Fruit fly (Drosophila melanogaster) whole organism, larva: ENCODE data around the gene Adar.

ENCODE experiments used
- noc ChIP-seq: fragments of 200-800 bp; sonication (Bioruptor generic); optimal IDR thresholded peaks from 3 replicates; lab custom pipeline; 2019; ENCODE audit warnings: missing biosample characterization, mild to moderate bottlenecking, missing genetic modification characterization, moderate library complexity

Gene Adar

DNA sequence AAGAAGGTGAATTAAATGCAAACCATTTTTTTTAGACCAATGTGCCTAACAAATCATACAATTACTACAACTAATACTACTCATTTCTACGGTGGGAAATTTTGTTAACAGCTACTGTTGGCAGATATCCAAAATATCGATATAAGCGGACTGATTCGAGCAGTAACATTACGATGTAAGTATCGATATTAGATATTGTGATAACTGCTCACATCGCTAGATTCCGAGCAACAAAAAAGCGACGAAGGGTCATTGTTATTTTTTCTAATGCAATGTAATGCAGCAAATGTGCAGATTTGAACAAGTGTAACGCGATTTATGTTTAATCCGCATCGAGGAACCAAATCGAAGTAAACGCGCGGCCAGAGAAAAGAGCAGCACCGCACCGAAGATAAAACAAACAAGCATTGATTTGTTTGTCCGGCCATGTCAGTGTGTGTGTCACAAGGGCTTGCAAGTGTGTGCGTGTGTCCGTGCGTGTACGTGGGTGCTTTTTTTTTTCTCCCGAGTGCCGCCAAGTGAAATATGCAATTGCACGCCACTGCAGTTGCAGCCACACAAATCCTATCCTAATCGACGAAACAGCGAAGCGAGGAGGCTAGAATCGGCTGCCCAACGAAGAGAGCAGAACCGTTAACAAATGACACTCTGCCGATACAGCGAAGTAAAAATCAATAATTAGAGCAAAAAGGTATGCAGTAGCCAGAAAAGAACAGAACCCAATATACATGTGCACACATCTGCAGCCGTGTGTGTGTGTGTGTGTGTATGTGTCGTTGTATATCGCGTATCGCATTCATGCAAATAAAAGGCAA is at the start of gene Adar, which contains the start of gene prage:
Gene Adar (plus strand): TSS at position 194 of the 815 bp plus-strand sequence.
Gene prage (plus strand): TSS at position 188 of the 815 bp plus-strand sequence.
- TF ChIP-seq noc (tag; lab: Kevin White, UChicago), result no peak

DNA sequence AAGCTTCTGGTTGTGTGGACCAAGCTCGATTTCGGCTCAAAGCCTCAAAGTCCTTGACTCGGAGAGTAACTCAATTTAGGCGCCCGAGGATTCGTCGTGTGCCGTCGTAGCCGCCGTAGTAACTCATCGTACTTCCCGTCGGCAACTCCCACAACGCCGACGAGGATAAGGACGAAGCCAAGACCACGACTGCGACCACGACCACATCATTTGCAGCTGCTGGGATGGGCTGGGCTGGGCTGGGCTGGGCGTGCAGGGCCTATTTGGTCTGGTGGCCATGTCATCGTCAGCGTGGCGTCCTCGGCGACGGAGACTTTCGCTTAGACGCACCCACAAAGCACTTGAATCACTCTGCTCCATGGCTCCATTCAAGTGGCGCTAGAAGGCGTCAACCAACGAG is 38.4 kb upstream of the Adar start:
- no peak for TF ChIP-seq noc (tag; lab: Kevin White, UChicago)

DNA sequence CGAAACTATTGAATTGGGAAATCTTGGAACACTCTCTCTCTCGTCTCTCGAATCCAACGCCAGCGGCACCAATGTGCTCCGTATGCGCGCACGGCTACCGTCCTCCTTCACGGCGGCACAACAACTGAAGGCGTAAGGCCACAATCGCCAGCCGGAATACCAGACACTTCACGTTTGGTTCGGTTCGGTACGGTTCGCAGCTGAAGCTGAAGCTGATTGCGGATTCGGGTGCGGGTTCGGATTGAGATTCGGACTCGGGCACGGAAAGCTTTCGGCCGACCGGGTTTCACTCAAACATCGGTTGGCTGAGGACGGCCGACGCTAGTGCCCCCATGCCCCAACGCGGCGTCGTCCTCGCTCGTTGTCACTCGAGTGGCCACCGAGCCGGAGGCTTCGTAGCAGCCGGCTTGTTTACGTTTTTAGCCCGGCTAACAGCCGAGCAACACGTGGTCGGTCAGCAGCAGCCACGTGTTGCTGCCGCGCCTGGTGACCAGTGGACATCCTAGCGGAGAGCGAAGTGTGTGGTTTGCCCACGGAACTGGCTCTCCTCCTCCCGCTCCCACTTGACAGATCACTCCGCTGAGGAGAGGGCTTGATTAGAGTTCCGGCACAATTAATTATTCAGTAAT is 19.5 kb upstream of the Adar start, which contains the start of gene Scgdelta:
Gene Scgdelta (minus strand): TSS at position 128 of the 629 bp plus-strand sequence.
- no peak for TF ChIP-seq noc (tag; lab: Kevin White, UChicago)

DNA sequence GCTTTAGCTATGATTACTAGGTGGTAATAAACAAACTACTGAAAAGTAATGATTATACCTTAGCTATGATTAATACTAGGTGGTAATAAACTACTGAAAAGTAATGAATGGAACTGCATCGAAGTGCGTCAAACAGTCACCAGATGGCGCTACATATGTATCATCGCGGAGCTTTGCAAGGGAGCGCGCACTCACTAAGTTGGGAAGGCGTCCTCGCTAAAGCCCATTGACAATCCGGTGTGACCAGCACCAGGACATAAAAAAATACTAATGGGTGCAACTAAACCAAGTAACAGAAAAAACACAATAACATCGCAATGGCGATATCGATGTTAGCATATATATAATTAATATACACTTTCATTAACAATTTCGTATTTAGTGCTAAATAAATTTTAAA is 899 bp upstream of the Adar start:
- no peak for TF ChIP-seq noc (tag; lab: Kevin White, UChicago)

DNA sequence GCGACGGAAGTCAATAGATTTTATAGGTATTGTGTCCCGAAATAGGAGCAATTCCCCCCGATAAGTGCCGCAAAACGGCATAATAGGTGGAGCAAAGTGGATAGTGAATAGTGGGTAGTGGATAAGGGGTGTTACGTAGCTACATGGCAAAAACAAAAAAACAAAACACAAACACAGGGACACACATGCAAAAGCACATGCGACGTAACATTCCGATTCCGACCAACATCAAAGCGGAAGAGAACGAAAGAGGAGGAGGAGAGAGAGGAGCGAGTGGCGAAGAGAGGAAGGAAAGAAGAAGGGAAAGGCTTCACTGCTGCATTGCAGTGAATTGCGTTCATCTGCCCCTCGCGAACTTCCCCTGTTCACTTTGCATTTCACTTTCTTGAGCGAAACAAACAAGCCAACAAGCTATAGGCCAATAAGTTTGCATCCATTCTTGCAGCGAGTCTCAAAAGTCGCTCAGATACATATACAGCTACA is 863 bp downstream of the Adar start:
- no peak for TF ChIP-seq noc (tag; lab: Kevin White, UChicago)

DNA sequence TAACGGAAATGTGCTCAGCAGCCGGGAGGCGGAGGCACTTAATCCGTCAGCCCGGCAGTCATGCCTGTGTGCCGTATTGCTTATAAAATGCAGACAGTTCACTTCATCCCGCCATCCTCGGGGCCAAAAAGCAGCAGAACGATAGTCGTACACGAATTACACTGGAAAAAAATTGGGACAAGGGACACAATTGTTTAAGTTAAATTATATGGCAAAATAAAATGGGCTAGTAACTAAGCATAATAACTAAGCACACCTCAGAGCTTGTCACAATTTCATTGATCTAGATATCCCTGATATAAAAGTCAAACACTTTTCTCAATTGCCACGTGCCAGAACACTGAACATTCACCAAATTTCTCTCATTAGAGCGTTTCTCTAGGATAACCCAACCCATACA is 15.7 kb downstream of the Adar start, which contains the start of gene CG32806:
Gene CG32806 (plus strand): TSS at position 301 of the 400 bp plus-strand sequence.
- no peak for TF ChIP-seq noc (tag; lab: Kevin White, UChicago)

DNA sequence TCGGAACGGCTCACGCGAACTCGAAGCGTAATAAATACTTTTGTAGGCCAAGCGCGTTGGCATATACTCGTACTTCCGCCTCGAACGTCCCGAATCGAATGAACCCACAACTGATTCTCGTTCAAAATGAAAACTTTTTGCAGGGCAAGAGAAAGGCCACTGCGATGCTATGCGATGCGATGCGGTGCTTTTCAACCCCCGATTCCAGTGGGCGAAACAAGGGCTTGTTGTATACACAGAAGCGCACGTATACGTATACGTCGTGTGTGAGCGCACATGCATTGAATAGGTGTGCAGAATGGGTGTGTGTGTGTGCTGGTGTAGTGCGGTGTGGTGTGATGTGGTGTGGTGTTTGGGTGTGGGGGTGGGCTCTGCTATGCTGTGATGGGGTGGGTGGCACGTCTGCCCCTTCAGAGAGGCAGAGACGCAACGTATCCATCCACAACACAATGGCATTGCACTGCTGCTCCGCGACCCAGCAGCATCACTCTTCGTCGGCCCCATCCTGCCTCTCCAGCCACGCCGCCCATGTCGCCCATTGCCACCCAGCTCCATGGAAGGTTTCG is 20.4 kb downstream of the Adar start:
- TF ChIP-seq noc (tag; lab: Kevin White, UChicago), result no peak

DNA sequence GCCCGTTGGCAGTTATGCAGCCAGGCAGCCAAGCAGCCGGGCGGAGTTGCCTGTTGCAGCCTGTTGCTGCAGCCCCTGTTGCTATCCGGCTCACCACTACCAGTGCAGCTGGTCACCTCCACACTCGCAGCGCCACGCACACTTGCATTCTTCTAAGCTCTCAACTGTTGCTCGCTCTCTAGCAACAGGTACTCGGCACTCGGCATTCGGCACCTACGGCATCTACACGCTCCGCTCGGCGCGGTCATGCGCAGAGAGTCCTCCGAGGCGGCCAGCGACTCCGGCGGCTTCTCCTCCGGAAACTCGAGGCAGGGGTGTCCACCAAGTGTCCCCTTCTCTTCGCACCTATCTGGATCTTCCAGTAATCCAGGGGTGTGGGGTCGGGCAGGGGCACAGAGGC is 37.6 kb downstream of the Adar start:
- no peak for TF ChIP-seq noc (tag; lab: Kevin White, UChicago)

DNA sequence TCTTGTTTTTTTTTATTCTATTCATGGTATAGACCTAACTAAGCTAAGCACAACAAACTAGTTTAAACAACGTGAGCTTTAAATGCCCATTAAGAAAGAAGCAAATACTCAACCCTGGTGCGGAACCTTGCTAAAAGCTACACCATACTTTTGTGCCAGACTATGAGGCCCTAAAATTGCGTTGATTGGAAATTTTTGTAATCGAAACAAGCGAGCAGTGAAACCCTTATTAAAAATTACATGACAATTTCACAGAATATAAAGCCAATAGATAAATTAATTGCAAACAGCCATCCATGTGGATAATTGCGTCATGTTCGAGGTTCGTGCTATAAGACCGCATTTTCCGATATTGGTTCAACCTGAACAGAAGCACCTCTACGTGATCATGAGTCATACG is 45.5 kb downstream of the Adar start:
- no peak for TF ChIP-seq noc (tag; lab: Kevin White, UChicago)

DNA sequence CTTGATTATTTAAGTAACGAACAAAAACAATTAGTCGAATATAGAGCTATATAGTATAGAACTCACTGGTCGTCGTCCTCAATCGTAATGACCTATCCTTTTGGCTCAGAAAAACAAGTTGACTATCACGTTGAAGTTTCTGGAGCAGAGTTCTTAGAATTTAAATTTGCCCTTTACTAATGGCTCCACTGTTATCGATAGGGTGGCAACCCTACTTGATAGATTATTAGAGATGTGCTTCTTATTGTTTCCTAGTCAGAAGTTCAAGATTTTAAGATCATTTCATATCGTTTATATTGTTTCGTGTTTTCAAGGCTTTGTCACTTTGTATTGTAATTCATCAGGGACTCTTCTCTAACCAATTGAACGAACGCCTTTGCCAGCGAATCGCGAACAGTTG is 46.7 kb downstream of the Adar start, which contains the start of gene CG14810:
Gene CG14810 (minus strand): TSS at position 101 of the 400 bp plus-strand sequence.
- no peak for TF ChIP-seq noc (tag; lab: Kevin White, UChicago)

DNA sequence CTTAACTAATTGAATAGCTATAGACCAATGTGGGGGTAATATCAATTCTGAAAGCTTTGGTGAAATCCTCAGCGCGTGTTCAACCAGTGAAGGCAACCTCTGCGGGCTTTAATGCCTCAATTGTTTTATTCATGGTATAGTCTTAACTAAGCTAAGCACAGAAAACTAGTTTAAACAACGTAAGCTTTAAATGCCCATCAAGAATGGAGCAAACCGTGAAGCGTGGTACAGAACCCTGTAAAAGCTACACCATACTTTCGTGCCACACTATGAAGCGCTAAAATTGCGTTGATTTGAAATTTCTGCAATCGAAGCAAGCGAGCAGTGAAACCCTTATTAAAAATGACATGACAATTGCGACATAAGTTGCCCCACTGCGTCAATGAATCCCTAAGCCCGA is 47.5 kb downstream of the Adar start:
- no peak for TF ChIP-seq noc (tag; lab: Kevin White, UChicago)

DNA sequence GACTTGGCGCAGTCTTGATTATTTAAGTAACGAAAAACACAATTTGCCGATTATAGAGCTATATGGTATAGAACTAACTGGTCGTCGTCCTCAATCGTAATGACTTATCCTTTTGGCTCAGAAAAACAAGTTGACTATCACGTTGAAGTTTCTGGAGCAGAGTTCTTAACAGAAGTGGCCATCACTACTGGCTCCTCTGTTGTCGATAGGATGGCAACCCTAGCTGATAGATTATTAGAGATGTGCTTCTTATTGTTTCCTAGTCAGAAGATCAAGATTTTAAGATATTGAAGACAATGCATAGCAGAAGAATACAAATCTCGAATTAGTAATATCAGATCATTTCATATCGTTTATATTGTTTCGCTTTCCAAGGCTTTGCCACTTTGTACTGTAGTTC is 48.8 kb downstream of the Adar start, which contains the start of gene CG14811:
Gene CG14811 (minus strand): TSS at position 101 of the 400 bp plus-strand sequence.
- TF ChIP-seq noc (tag; lab: Kevin White, UChicago), result no peak

DNA sequence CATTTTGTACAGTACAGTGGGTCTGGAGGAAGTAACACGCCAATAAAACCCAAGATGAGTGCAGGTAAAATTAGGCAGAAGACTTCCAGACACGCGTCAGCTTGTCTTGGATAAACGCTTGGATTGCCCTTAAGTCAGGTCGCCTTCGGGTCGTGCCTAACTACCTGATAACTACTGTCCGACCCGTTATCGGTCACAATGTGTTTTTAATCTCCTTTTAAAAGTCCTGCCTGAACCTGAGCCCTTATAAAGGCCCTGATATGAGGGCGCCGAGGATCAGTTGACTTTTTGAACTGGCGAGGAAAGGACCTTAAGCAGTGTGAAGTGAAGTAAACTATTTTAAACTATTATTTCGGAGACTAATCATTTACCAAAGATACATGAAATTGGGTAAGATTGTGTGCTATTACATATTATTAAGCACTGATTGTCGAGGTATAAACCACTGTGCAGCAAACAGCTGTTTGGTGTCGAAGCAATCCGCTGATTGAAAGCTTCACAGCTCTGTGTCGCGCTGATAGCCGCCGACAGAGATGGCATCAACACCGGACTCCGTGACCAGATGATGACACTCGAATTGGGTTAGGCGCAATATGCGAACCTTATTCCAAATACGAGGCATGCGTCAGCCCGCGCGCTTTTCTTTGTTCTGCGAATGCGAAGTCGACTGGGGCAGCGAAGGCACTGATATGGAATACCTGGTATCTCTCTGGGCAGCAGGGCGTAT is 50.5 kb downstream of the Adar start:
- TF ChIP-seq noc (tag; lab: Kevin White, UChicago), result no peak

DNA sequence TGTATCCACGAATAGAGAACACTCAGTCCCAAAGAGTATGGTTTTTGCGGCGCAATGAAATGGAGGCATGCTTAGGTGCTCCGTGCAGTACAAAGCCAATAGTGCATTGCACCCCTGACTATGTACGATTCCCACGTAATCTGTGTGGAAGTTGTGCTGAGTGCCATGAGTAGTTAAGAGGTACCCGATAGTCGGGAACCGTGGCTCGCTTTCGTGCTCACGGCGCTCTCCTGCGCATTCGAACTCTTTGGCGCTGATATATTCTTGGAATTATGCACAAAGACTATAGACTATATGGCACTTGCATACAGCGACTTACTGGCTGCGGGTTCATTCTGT is 51.1 kb downstream of the Adar start:
- no peak for TF ChIP-seq noc (tag; lab: Kevin White, UChicago)
